Worm (Caenorhabditis elegans): ENCODE measurements around the gene elpc-4.

- TF ChIP-seq flt-1 (GFP tag; IDR thresholded peaks at IDR 0.05) = no peak
- TF ChIP-seq ama-1 (optimal IDR thresholded peaks at IDR 0.05) = no peak
- no peak for TF ChIP-seq ceh-13 (GFP tag; optimal IDR thresholded peaks at IDR 0.05)
- no peak for TF ChIP-seq tbx-37 (GFP tag; conservative IDR thresholded peaks at IDR 0.05)
- TF ChIP-seq tbx-11 (GFP tag; IDR thresholded peaks at IDR 0.05) = no peak
- no peak for TF ChIP-seq hnd-1 (tag; optimal IDR thresholded peaks at IDR 0.05)
- TF ChIP-seq aly-1 (tag; optimal IDR thresholded peaks at IDR 0.05) = no peak
- no peak for TF ChIP-seq sea-1 (GFP tag; conservative IDR thresholded peaks at IDR 0.05)
- TF ChIP-seq F13C5.2 (tag; optimal IDR thresholded peaks at IDR 0.05) = no peak
- no peak for TF ChIP-seq tra-4 (tag; optimal IDR thresholded peaks at IDR 0.05)
- TF ChIP-seq ceh-36 (tag; optimal IDR thresholded peaks at IDR 0.05) = no peak
- TF ChIP-seq pes-1 (GFP tag; IDR thresholded peaks at IDR 0.05) = no peak
- no peak for TF ChIP-seq hmg-4 (GFP tag; optimal IDR thresholded peaks at IDR 0.05)
These were observed 39.3 kb upstream of the elpc-4 start, which contains the start of gene ora-1 for ce11 chrIV:7977452-7977940.
